Worm (Caenorhabditis elegans) whole organism, mixed stage, embryonic: Measurements from ENCODE around the gene gst-15.
A peak's percentile ranks its signal among the peaks of the same experiment; 100 is the strongest.
"Not testable (repeated sequence)": the region's sequence is repeated elsewhere in the genome, so short reads cannot be mapped to it uniquely, and the experiment has no call there.

Experiments
- bed-3 ChIP-seq: fragments of 200-800 bp; sonication (Bioruptor generic); optimal IDR thresholded peaks from 3 replicates; lab custom pipeline; 2018; ENCODE audit warnings: mild to moderate bottlenecking, missing genetic modification characterization, moderate library complexity, missing compliant biosample characterization
- blmp-1 ChIP-seq: fragments of 150-350 bp; optimal IDR thresholded peaks from 2 replicates; lab custom pipeline; 2014; ENCODE audit warnings: missing biosample characterization, missing genetic modification characterization
- ceh-39 ChIP-seq: fragments of 150-350 bp; optimal IDR thresholded peaks from 2 replicates; lab custom pipeline; 2014; ENCODE audit warnings: missing biosample characterization, missing genetic modification characterization
- ceh-43 ChIP-seq: fragments of 200-800 bp; sonication (Bioruptor generic); optimal IDR thresholded peaks from 2 replicates; lab custom pipeline; 2018; ENCODE audit warnings: mild to moderate bottlenecking, missing genetic modification characterization, moderate library complexity, missing compliant biosample characterization
- ces-1 ChIP-seq: fragments of 150-350 bp; optimal IDR thresholded peaks from 2 replicates; lab custom pipeline; 2014; ENCODE audit warnings: missing biosample characterization, missing genetic modification reagents, missing genetic modification characterization
- elt-1 ChIP-seq: sonication (generic microtip); optimal IDR thresholded peaks from 2 replicates; lab custom pipeline; 2017; ENCODE audit warnings: missing genetic modification characterization, mild to moderate bottlenecking, missing compliant biosample characterization, antibody characterized with exemption, moderate library complexity, borderline replicate concordance; ENCODE audit not compliant: insufficient read depth
- elt-3 ChIP-seq: fragments of 150-350 bp; optimal IDR thresholded peaks from 2 replicates; lab custom pipeline; 2014; ENCODE audit warnings: missing biosample characterization, missing genetic modification characterization
- flh-1 ChIP-seq: fragments of 200-800 bp; sonication (Bioruptor generic); optimal IDR thresholded peaks from 2 replicates; lab custom pipeline; 2018; ENCODE audit warnings: mild to moderate bottlenecking, missing genetic modification characterization, moderate library complexity, missing compliant biosample characterization
- ham-2 ChIP-seq: fragments of 200-800 bp; sonication (Bioruptor generic); optimal IDR thresholded peaks from 2 replicates; lab custom pipeline; 2018; ENCODE audit warnings: mild to moderate bottlenecking, missing genetic modification characterization, missing compliant biosample characterization
- hlh-1 ChIP-seq: fragments of 150-350 bp; optimal IDR thresholded peaks from 2 replicates; lab custom pipeline; 2014; ENCODE audit warnings: missing biosample characterization, missing genetic modification reagents, missing genetic modification characterization
- lin-32 ChIP-seq: fragments of 200-800 bp; sonication (Bioruptor generic); optimal IDR thresholded peaks from 2 replicates; lab custom pipeline; 2018; ENCODE audit warnings: mild to moderate bottlenecking, missing genetic modification characterization, missing compliant biosample characterization
- lsy-2 ChIP-seq: fragments of 150-350 bp; optimal IDR thresholded peaks from 2 replicates; lab custom pipeline; 2014; ENCODE audit warnings: missing biosample characterization, missing genetic modification characterization
- mab-5 ChIP-seq: fragments of 150-350 bp; optimal IDR thresholded peaks from 2 replicates; lab custom pipeline; 2014; ENCODE audit warnings: missing biosample characterization, missing genetic modification characterization
- mep-1 ChIP-seq: fragments of 150-350 bp; optimal IDR thresholded peaks from 2 replicates; lab custom pipeline; 2017; ENCODE audit warnings: missing biosample characterization, missing genetic modification reagents, missing genetic modification characterization, inconsistent platforms
- nhr-12 ChIP-seq: fragments of 150-350 bp; optimal IDR thresholded peaks from 2 replicates; lab custom pipeline; 2014; ENCODE audit warnings: missing biosample characterization, missing genetic modification characterization
- nhr-2 ChIP-seq: fragments of 150-350 bp; optimal IDR thresholded peaks from 2 replicates; lab custom pipeline; 2014; ENCODE audit warnings: missing biosample characterization, missing genetic modification characterization
- nhr-28 ChIP-seq: fragments of 150-350 bp; optimal IDR thresholded peaks from 2 replicates; lab custom pipeline; 2014; ENCODE audit warnings: missing biosample characterization, missing genetic modification characterization
- nhr-76 ChIP-seq: sonication (generic microtip); optimal IDR thresholded peaks from 2 replicates; lab custom pipeline; 2017; ENCODE audit warnings: missing biosample characterization, missing genetic modification characterization
- sem-2 ChIP-seq: fragments of 200-800 bp; sonication (Bioruptor generic); optimal IDR thresholded peaks from 2 replicates; lab custom pipeline; 2018; ENCODE audit warnings: mild to moderate bottlenecking, missing genetic modification characterization, missing compliant biosample characterization
- snpc-4 ChIP-seq: fragments of 150-350 bp; optimal IDR thresholded peaks from 2 replicates; lab custom pipeline; 2014; ENCODE audit warnings: missing biosample characterization, missing genetic modification characterization
- sptf-1 ChIP-seq: sonication (generic microtip); optimal IDR thresholded peaks from 2 replicates; lab custom pipeline; 2017; ENCODE audit warnings: mild to moderate bottlenecking, missing genetic modification characterization, moderate library complexity, missing compliant biosample characterization
- tbx-8 ChIP-seq: fragments of 200-800 bp; sonication (Bioruptor generic); optimal IDR thresholded peaks from 2 replicates; lab custom pipeline; 2018; ENCODE audit warnings: mild to moderate bottlenecking, missing genetic modification characterization, moderate library complexity, missing compliant biosample characterization
- unc-39 ChIP-seq: fragments of 150-350 bp; optimal IDR thresholded peaks from 2 replicates; lab custom pipeline; 2014; ENCODE audit warnings: missing biosample characterization, missing genetic modification characterization
- unc-62 ChIP-seq: fragments of 150-350 bp; optimal IDR thresholded peaks from 2 replicates; lab custom pipeline; 2014; ENCODE audit warnings: missing biosample characterization, missing genetic modification reagents, missing genetic modification characterization
- zip-8 ChIP-seq: fragments of 150-350 bp; optimal IDR thresholded peaks from 2 replicates; lab custom pipeline; 2014; ENCODE audit warnings: missing biosample characterization, missing genetic modification characterization
- ztf-11 ChIP-seq: fragments of 150-350 bp; optimal IDR thresholded peaks from 2 replicates; lab custom pipeline; 2014; ENCODE audit warnings: missing biosample characterization, missing genetic modification characterization

gst-15 gene

ce11 chrII:13613096-13613495 lies at the start of gene gst-15:
Gene gst-15, minus strand, starts transcription at chrII:13613196.
- no peak for TF ChIP-seq elt-1 (tag; lab: Kevin White, UChicago)
- no peak for TF ChIP-seq flh-1 (GFP tag; lab: Kevin White, UChicago)
- TF ChIP-seq mab-5 (tag; lab: Kevin White, UChicago), result no peak
- no peak for TF ChIP-seq ztf-11
- TF ChIP-seq mep-1 (tag; lab: Kevin White, UChicago), result no peak
- no peak for TF ChIP-seq snpc-4 (tag; lab: Kevin White, UChicago)
- TF ChIP-seq ceh-43 (GFP tag; lab: Kevin White, UChicago), result no peak
- no peak for TF ChIP-seq ham-2 (GFP tag; lab: Kevin White, UChicago)

- not testable (repeated sequence) for TF ChIP-seq sptf-1 (tag; lab: Kevin White, UChicago); sem-2 (GFP tag; lab: Kevin White, UChicago); bed-3 (GFP tag; lab: Kevin White, UChicago)
Observed at ce11 chrII:13661990-13662389, 49.0 kb upstream of the gst-15 start, which contains the start of gene C31C9.6. Gene C31C9.6, minus strand, starts transcription at chrII:13662090.

- not testable (repeated sequence) for TF ChIP-seq ceh-43 (GFP tag; lab: Kevin White, UChicago); hlh-1 (tag; lab: Kevin White, UChicago); nhr-76 (tag; lab: Kevin White, UChicago)
Observed at ce11 chrII:13654723-13655122, 41.7 kb upstream of the gst-15 start, which contains the start of gene C31C9.9. Gene C31C9.9, plus strand, starts transcription at chrII:13655023.

DNA sequence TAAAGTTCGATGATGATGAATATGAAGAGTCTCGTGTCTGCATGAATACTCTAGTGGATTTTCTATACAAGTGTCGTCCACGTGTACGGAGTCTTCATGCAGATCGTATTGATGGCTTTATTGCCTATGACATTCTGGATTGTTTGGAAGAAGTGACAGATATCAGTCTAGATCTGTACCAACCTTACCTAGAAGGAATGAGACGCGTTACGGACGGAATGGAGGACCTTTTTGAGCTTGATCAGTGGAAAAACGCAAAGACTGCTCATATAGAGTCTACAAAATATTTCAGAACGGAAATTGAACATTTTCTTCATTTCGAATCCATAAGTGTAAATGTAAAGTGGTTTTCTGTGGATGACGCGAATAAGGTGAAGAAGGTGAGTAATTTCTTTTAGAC lies 35.2 kb upstream of the gst-15 start, which contains the start of gene fbxa-169:
Gene fbxa-169 (plus strand): TSS at position 301 of the 400 bp plus-strand sequence.
- TF ChIP-seq bed-3 (GFP tag; lab: Kevin White, UChicago), result no peak

DNA sequence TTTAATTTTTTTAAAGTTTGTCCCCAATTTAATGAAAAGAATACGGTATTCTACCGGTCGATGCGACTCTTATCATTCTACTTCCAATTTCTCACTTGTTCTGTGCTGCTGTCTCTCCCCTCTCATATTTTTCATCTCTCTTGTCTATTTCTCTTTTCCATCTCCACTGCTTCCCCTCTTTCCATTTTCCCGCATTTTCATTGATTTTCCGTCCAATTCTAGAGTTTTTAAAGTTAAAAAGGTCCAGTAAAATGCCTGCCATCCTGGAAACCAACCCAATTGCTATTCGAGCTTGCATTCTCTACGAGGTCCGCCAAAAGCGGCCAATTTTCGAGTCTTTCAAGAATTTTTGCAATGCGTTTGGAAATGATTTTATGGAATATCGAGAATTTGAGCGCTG lies 28.3 kb upstream of the gst-15 start, which contains the start of gene fbxa-167:
Gene fbxa-167 (plus strand): TSS at position 179 of the 400 bp plus-strand sequence.
- TF ChIP-seq blmp-1 (tag; lab: Kevin White, UChicago) (no peak), flh-1 (GFP tag; lab: Kevin White, UChicago) (no peak), bed-3 (GFP tag; lab: Kevin White, UChicago) (no peak), mep-1 (tag; lab: Kevin White, UChicago) (peak; percentile 21), nhr-28 (no peak), ham-2 (GFP tag; lab: Kevin White, UChicago) (no peak), nhr-2 (tag; lab: Kevin White, UChicago) (no peak), sem-2 (GFP tag; lab: Kevin White, UChicago) (no peak), lin-32 (no peak)

DNA sequence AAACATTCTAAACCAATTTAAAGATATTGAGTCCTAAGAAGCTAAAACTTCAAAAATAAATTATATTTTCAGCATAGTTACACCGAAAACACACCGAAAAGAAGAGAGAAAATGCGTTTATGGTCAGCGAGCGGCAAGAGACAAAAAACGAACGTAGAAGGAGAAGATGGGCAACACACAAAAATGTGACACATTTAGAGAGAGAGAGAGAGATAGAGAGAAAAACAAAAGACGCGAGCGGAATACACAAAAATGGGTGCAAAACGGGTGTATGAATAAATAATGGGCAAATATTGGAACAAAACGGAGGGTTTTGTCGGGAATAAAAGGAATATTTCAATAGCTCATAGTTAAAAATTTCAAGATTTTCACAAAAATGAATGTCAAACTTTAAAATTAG lies 27.2 kb upstream of the gst-15 start:
- no peak for TF ChIP-seq zip-8
- no peak for TF ChIP-seq unc-39 (tag; lab: Kevin White, UChicago)
- TF ChIP-seq unc-62 (GFP tag; lab: Kevin White, UChicago), result peak; percentile 11
- no peak for TF ChIP-seq blmp-1 (tag; lab: Kevin White, UChicago)
- peak; percentile 25 for TF ChIP-seq ces-1 (GFP tag; lab: Kevin White, UChicago)
- TF ChIP-seq elt-3 (tag; lab: Kevin White, UChicago), result no peak
- no peak for TF ChIP-seq lsy-2 (tag; lab: Kevin White, UChicago)
- TF ChIP-seq tbx-8, result no peak
- TF ChIP-seq, all 35 proteins: peak for 2

DNA sequence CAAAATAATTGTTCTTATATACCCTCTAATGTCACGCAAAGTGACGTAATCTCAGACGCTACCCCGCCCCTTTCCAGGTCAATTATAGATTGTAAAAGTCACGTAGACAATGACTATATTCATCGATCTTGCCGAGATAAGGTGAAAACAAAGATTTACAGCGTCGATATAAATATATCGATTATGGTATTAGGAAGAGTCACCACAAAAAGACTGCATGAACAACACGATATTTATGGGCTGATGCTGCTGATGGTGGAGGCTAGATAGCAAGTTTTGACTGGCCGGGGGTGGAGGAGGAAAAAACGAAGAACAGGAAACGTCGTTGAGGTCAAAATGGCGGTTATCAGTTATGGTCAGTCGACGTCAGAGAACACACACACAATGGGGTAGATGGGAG lies 25.6 kb upstream of the gst-15 start:
- TF ChIP-seq nhr-12 (tag; lab: Kevin White, UChicago) (no peak), zip-8 (no peak), ceh-39 (tag; lab: Kevin White, UChicago) (peak; percentile 45), elt-1 (tag; lab: Kevin White, UChicago) (peak; percentile 96), lin-32 (no peak), flh-1 (GFP tag; lab: Kevin White, UChicago) (no peak)
- TF ChIP-seq, all 35 proteins: peak for 2
